Worm (Caenorhabditis elegans) whole organism, L2 larva: ENCODE data around the gene mltn-10.

Source experiments
- F13H6.1 ChIP-seq: sonication (generic microtip); optimal IDR thresholded peaks from 2 replicates; lab custom pipeline; 2016; ENCODE audit warnings: missing genetic modification characterization, missing compliant biosample characterization
- alr-1 ChIP-seq: fragments of 150-350 bp; optimal IDR thresholded peaks from 2 replicates; lab custom pipeline; 2014; ENCODE audit warnings: missing biosample characterization, missing genetic modification characterization
- ama-1 ChIP-seq: fragments of 150-350 bp; optimal IDR thresholded peaks from 2 replicates; lab custom pipeline; 2018; ENCODE audit warnings: inconsistent platforms
- blmp-1 ChIP-seq: sonication (generic microtip); optimal IDR thresholded peaks from 2 replicates; lab custom pipeline; 2017; ENCODE audit warnings: missing genetic modification characterization, mild to moderate bottlenecking, missing compliant biosample characterization, antibody characterized with exemption, moderate library complexity; ENCODE audit not compliant: insufficient read depth
- ceh-82 ChIP-seq: fragments of 150-350 bp; optimal IDR thresholded peaks from 2 replicates; lab custom pipeline; 2014; ENCODE audit warnings: missing biosample characterization, missing genetic modification characterization
- egl-27 ChIP-seq: sonication (generic microtip); optimal IDR thresholded peaks from 3 replicates; lab custom pipeline; 2017; ENCODE audit warnings: missing biosample characterization, missing genetic modification reagents, missing genetic modification characterization
- elt-1 ChIP-seq: fragments of 150-350 bp; optimal IDR thresholded peaks from 2 replicates; lab custom pipeline; 2014; ENCODE audit warnings: missing biosample characterization, missing genetic modification characterization
- elt-3 ChIP-seq: sonication (generic microtip); optimal IDR thresholded peaks from 2 replicates; lab custom pipeline; 2017; ENCODE audit warnings: missing biosample characterization, missing genetic modification characterization
- fos-1 ChIP-seq: fragments of 150-350 bp; optimal IDR thresholded peaks from 2 replicates; lab custom pipeline; 2014; ENCODE audit warnings: missing biosample characterization, missing genetic modification characterization
- gmeb-1 ChIP-seq: fragments of 150-350 bp; optimal IDR thresholded peaks from 2 replicates; lab custom pipeline; 2014; ENCODE audit warnings: missing biosample characterization, missing genetic modification characterization
- lin-11 ChIP-seq: fragments of 150-350 bp; sonication (generic microtip); optimal IDR thresholded peaks from 2 replicates; lab custom pipeline; 2014; ENCODE audit warnings: missing biosample characterization, missing genetic modification characterization, inconsistent platforms, mixed read lengths
- lin-39 ChIP-seq: fragments of 150-350 bp; optimal IDR thresholded peaks from 2 replicates; lab custom pipeline; 2014; ENCODE audit warnings: missing biosample characterization, missing genetic modification reagents, missing genetic modification characterization
- lsy-2 ChIP-seq, 2 experiments: fragments of 150-350 bp in 1 of 2; sonication (generic microtip) in 1 of 2; optimal IDR thresholded peaks; 2 replicates each; lab custom pipeline; 2014 to 2017; ENCODE audit warnings: missing biosample characterization in 2 of 2, missing genetic modification characterization in 2 of 2
- mab-5 ChIP-seq: fragments of 150-350 bp; optimal IDR thresholded peaks from 2 replicates; lab custom pipeline; 2014; ENCODE audit warnings: missing biosample characterization, missing genetic modification characterization
- mbf-1 ChIP-seq: sonication (generic microtip); optimal IDR thresholded peaks from 2 replicates; lab custom pipeline; 2017; ENCODE audit warnings: missing biosample characterization, missing genetic modification characterization
- mdl-1 ChIP-seq, 2 experiments: fragments of 150-350 bp in 1 of 2; sonication (generic microtip) in 1 of 2; optimal IDR thresholded peaks; 2 replicates each; lab custom pipeline; 2017; ENCODE audit warnings: missing biosample characterization in 2 of 2, missing genetic modification characterization in 2 of 2
- nhr-10 ChIP-seq: sonication (generic microtip); optimal IDR thresholded peaks from 2 replicates; lab custom pipeline; 2017; ENCODE audit warnings: missing biosample characterization, missing genetic modification characterization
- nhr-11 ChIP-seq: fragments of 150-350 bp; optimal IDR thresholded peaks from 2 replicates; lab custom pipeline; 2014; ENCODE audit warnings: missing biosample characterization, missing genetic modification characterization
- nhr-129 ChIP-seq: fragments of 150-350 bp; optimal IDR thresholded peaks from 2 replicates; lab custom pipeline; 2014; ENCODE audit warnings: missing biosample characterization, missing genetic modification characterization
- nhr-21 ChIP-seq: fragments of 150-350 bp; optimal IDR thresholded peaks from 2 replicates; lab custom pipeline; 2014; ENCODE audit warnings: missing biosample characterization, missing genetic modification characterization
- nhr-23 ChIP-seq: fragments of 150-350 bp; optimal IDR thresholded peaks from 2 replicates; lab custom pipeline; 2014; ENCODE audit warnings: missing biosample characterization, missing genetic modification reagents, missing genetic modification characterization
- nhr-237 ChIP-seq: fragments of 150-350 bp; optimal IDR thresholded peaks from 2 replicates; lab custom pipeline; 2014; ENCODE audit warnings: missing biosample characterization, missing genetic modification characterization
- nhr-25 ChIP-seq: fragments of 150-350 bp; sonication (generic microtip); optimal IDR thresholded peaks from 3 replicates; lab custom pipeline; 2014; ENCODE audit warnings: missing biosample characterization, missing genetic modification characterization
- peb-1 ChIP-seq: fragments of 150-350 bp; optimal IDR thresholded peaks from 2 replicates; lab custom pipeline; 2014; ENCODE audit warnings: missing biosample characterization, missing genetic modification characterization
- sem-4 ChIP-seq: fragments of 150-350 bp; optimal IDR thresholded peaks from 2 replicates; lab custom pipeline; 2014; ENCODE audit warnings: missing biosample characterization, missing genetic modification reagents, missing genetic modification characterization
- skn-1 ChIP-seq: sonication (generic microtip); optimal IDR thresholded peaks from 2 replicates; lab custom pipeline; 2017; ENCODE audit warnings: missing biosample characterization, missing genetic modification characterization
- sma-3 ChIP-seq: sonication (generic microtip); optimal IDR thresholded peaks from 2 replicates; lab custom pipeline; 2016; ENCODE audit warnings: missing genetic modification reagents, missing genetic modification characterization, missing compliant biosample characterization
- sma-9 ChIP-seq, 2 experiments: fragments of 150-350 bp in 1 of 2; sonication (generic microtip) in 1 of 2; optimal IDR thresholded peaks; 2 replicates each; lab custom pipeline; 2014 to 2016; ENCODE audit warnings: missing genetic modification characterization in 2 of 2, mild to moderate bottlenecking in 1 of 2, missing biosample characterization in 1 of 2, missing compliant biosample characterization in 1 of 2, missing genetic modification reagents in 1 of 2, moderate library complexity in 1 of 2
- snpc-4 ChIP-seq: fragments of 150-350 bp; optimal IDR thresholded peaks from 2 replicates; lab custom pipeline; 2014; ENCODE audit warnings: missing biosample characterization, missing genetic modification characterization
- unc-39 ChIP-seq: fragments of 150-350 bp; optimal IDR thresholded peaks from 2 replicates; lab custom pipeline; 2014; ENCODE audit warnings: missing biosample characterization, missing genetic modification characterization
- unc-55 ChIP-seq: fragments of 150-350 bp; sonication (generic microtip); optimal IDR thresholded peaks from 3 replicates; lab custom pipeline; 2014; ENCODE audit warnings: missing biosample characterization, missing genetic modification reagents, missing genetic modification characterization
- unc-62 ChIP-seq: fragments of 150-350 bp; optimal IDR thresholded peaks from 2 replicates; lab custom pipeline; 2014; ENCODE audit warnings: missing biosample characterization, missing genetic modification reagents, missing genetic modification characterization
- zag-1 ChIP-seq: fragments of 150-350 bp; optimal IDR thresholded peaks from 2 replicates; lab custom pipeline; 2014; ENCODE audit warnings: missing biosample characterization, missing genetic modification characterization
- ztf-1 ChIP-seq: fragments of 200-800 bp; sonication (Bioruptor generic); conservative IDR thresholded peaks from 2 replicates; pipeline ENCODE4 v1.3.6; 2022; ENCODE audit warnings: missing genetic modification characterization, missing compliant biosample characterization
- ztf-11 ChIP-seq: sonication (generic microtip); optimal IDR thresholded peaks from 2 replicates; lab custom pipeline; 2017; ENCODE audit warnings: missing biosample characterization, missing genetic modification characterization

The mltn-10 gene

ce11 chrII:14664647-14665518, 42.0 kb downstream of the mltn-10 start:
- TF ChIP-seq gmeb-1 (no peak), blmp-1 (peak; percentile 61), sem-4 (tag; lab: Kevin White, UChicago) (no peak), nhr-21 (tag; lab: Kevin White, UChicago) (peak; percentile 1), elt-3 (tag; lab: Kevin White, UChicago) (no peak), sma-9 (GFP tag; optimal IDR thresholded peaks at IDR 0.05; lab: Kevin White, UChicago) (peak; percentile 10), sma-9 (tag; optimal IDR thresholded peaks at IDR 0.05; lab: Kevin White, UChicago) (no peak), ceh-82 (tag; lab: Kevin White, UChicago) (no peak), lin-11 (no peak)

DNA sequence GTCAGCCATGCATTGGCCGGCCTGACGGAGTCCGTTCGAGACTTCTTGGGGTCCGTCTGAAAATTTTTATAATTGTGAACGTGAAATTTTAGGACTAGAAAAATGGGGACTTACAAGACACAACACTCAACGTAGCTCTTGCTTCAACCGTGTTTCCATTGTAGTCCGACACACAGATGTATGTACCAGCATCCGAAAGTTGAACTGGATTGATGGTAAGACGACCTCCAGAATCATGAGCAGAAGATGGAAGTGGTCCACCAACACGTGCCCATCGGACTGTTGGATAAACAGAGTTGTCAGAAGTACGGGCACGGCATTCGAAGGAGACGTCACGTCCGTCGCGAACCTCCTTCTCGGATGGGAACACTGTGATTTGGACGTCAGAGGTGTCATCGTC, 43.4 kb downstream of the mltn-10 start:
- TF ChIP-seq ztf-11 (tag; lab: Kevin White, UChicago) (no peak), unc-55 (GFP tag; lab: Kevin White, UChicago) (no peak), nhr-25 (no peak), snpc-4 (tag; lab: Kevin White, UChicago) (no peak), sma-3 (GFP tag; lab: Kevin White, UChicago) (no peak), skn-1 (tag; lab: Kevin White, UChicago) (no peak), unc-62 (no peak), ama-1 (lab: Kevin White, UChicago) (no peak), egl-27 (tag; lab: Kevin White, UChicago) (no peak), unc-39 (tag; lab: Kevin White, UChicago) (no peak), nhr-21 (tag; lab: Kevin White, UChicago) (no peak), mdl-1 (tag; optimal IDR thresholded peaks at IDR 0.05; lab: Kevin White, UChicago) (no peak), alr-1 (tag; lab: Kevin White, UChicago) (no peak)
- TF ChIP-seq, all 48 proteins: peak for 0

ce11 chrII:14668608-14669007, 45.8 kb downstream of the mltn-10 start:
- TF ChIP-seq ztf-1 (no peak), sem-4 (tag; lab: Kevin White, UChicago) (no peak), gmeb-1 (no peak), lsy-2 (tag; optimal IDR thresholded peaks at IDR 0.05; lab: Kevin White, UChicago) (no peak), peb-1 (tag; lab: Kevin White, UChicago) (no peak)

DNA sequence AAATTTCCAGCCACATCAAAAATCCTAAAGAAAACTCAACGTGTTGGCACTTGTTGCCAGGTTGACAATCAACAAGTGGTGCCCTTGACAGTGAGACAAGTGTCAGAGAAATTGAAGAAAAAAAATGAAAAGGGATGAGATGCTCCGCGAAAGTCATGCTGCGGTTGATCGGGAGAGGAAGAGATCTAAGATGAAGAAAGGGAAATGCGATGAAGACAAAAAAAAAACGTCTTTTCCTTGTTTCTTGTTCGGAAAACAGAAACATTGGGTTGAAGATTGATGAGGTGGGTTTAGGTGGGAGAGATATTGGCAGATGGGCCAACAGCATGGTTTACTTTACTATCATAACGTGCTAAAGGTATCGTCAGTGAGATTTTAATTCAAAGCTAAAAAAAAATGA, 47.3 kb downstream of the mltn-10 start:
- TF ChIP-seq nhr-129 = peak; percentile 41
- no peak for TF ChIP-seq nhr-10 (tag; lab: Kevin White, UChicago)
- TF ChIP-seq nhr-237 (tag; lab: Kevin White, UChicago) = no peak
- no peak for TF ChIP-seq nhr-25
- TF ChIP-seq, all 48 proteins: peak for 1

- TF ChIP-seq unc-62 (no peak), sma-9 (GFP tag; optimal IDR thresholded peaks at IDR 0.05; lab: Kevin White, UChicago) (peak; percentile 5), sma-9 (tag; optimal IDR thresholded peaks at IDR 0.05; lab: Kevin White, UChicago) (no peak), zag-1 (tag; lab: Kevin White, UChicago) (no peak), mbf-1 (tag; lab: Kevin White, UChicago) (no peak)
Measured at ce11 chrII:14672095-14672494, 49.2 kb downstream of the mltn-10 start.

ce11 chrII:14673636-14674035, 50.8 kb downstream of the mltn-10 start:
- TF ChIP-seq nhr-21 (tag; lab: Kevin White, UChicago) (peak; percentile 47), sma-9 (GFP tag; optimal IDR thresholded peaks at IDR 0.05; lab: Kevin White, UChicago) (peak; percentile 8), sma-9 (tag; optimal IDR thresholded peaks at IDR 0.05; lab: Kevin White, UChicago) (no peak), nhr-25 (peak; percentile 61), F13H6.1 (tag; lab: Kevin White, UChicago) (no peak), lin-39 (tag; lab: Kevin White, UChicago) (no peak), gmeb-1 (no peak), elt-1 (tag; lab: Kevin White, UChicago) (no peak), fos-1 (tag; lab: Kevin White, UChicago) (peak; percentile 42), blmp-1 (peak; percentile 65), nhr-23 (tag; lab: Kevin White, UChicago) (no peak), sma-3 (GFP tag; lab: Kevin White, UChicago) (peak; percentile 60), nhr-11 (no peak), mab-5 (tag; lab: Kevin White, UChicago) (no peak)
